Worm (Caenorhabditis elegans) whole organism, young adult: ENCODE results near the gene rmd-6.

Experiments used
- Y79H2A.3 ChIP-seq: fragments of 200-800 bp; sonication (Bioruptor generic); conservative IDR thresholded peaks from 2 replicates; pipeline ENCODE4 v1.3.6; 2022; ENCODE audit warnings: missing genetic modification reagents, missing genetic modification characterization, missing compliant biosample characterization
- madf-3 ChIP-seq: fragments of 200-800 bp; sonication (Bioruptor generic); IDR thresholded peaks from 2 replicates; pipeline ENCODE4 v1.3.6; 2022; ENCODE audit warnings: missing genetic modification reagents, missing genetic modification characterization, missing compliant biosample characterization
- mes-4 ChIP-seq: sonication (generic microtip); optimal IDR thresholded peaks from 2 replicates; lab custom pipeline; 2016; ENCODE audit warnings: missing genotype, missing genetic modification characterization, missing compliant biosample characterization
- somi-1 ChIP-seq: fragments of 200-800 bp; sonication (Bioruptor generic); optimal IDR thresholded peaks from 2 replicates; lab custom pipeline; 2018; ENCODE audit warnings: mild to moderate bottlenecking, missing genetic modification characterization, missing compliant biosample characterization

DNA sequence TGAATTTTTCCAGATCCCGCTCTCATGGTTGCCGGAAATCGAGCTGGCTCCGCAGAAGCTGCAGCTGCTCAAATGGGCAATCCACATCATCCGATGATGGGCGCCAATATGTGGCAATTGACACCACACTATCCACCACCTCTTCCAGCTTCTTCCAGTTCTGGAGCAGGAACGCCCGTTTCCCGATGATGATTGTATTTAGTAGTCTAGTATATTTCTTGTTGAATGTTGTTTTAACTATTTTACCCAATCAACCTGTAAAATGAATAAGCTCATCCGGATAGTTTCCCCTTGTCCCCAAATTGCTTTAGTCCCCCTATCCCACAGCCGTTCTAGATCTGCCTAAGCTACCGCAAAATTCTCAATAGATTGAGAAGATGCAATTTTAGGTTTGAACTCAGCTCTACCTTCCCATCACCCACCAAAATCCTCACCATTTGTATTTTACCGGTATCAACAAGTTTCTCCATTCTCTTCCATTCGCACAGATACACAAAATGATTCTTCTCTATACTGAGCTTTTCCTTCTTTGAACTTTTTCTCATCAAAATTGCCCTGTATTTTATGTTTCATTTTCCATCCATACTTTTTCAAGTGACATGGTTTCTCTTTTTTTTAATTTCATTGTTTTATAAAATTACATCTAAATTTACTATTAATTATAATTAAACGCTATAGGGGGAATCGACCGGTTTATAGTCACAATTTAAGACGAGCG is 17.8 kb downstream of the rmd-6 start:
- TF ChIP-seq Y79H2A.3 (GFP tag; lab: Robert Waterston, UW) = no peak
- no peak for TF ChIP-seq mes-4 (tag; lab: Kevin White, UChicago)
- TF ChIP-seq madf-3 (GFP tag; lab: Robert Waterston, UW) = peak; percentile 51; the same call in 1 of the 2 replicates
- no peak for TF ChIP-seq somi-1 (GFP tag; lab: Kevin White, UChicago)
